Worm (Caenorhabditis elegans) whole organism, L4 larva: ENCODE results near the gene arrd-8.

Source experiments
- F26F4.8 ChIP-seq: fragments of 200-800 bp; sonication (Bioruptor generic); conservative IDR thresholded peaks from 2 replicates; pipeline ENCODE4 v1.3.6; 2022; ENCODE audit warnings: missing genetic modification characterization, missing compliant biosample characterization
- F44E2.7 ChIP-seq: fragments of 200-800 bp; sonication (Bioruptor generic); IDR thresholded peaks from 2 replicates; pipeline ENCODE4 v2.1.2; 2022; ENCODE audit warnings: missing genetic modification characterization, missing compliant biosample characterization
- R02D3.7 ChIP-seq: fragments of 150-350 bp; sonication (generic microtip); optimal IDR thresholded peaks from 3 replicates; lab custom pipeline; 2014; ENCODE audit warnings: missing biosample characterization, missing genetic modification characterization
- T20F7.1 ChIP-seq: fragments of 200-800 bp; sonication (Bioruptor generic); optimal IDR thresholded peaks from 2 replicates; lab custom pipeline; 2018; ENCODE audit warnings: mild to moderate bottlenecking, missing genetic modification characterization, missing compliant biosample characterization
- T26A8.4 ChIP-seq: fragments of 200-800 bp; sonication (Bioruptor generic); IDR thresholded peaks from 2 replicates; pipeline ENCODE4 v1.3.6; 2022; ENCODE audit warnings: missing genetic modification characterization, missing compliant biosample characterization
- Y105C5A.15 ChIP-seq: fragments of 200-800 bp; sonication (Bioruptor generic); IDR thresholded peaks from 2 replicates; pipeline ENCODE4 v1.3.6; 2022; ENCODE audit warnings: missing genetic modification characterization, missing compliant biosample characterization
- Y48G9A.11 ChIP-seq: fragments of 200-800 bp; sonication (Bioruptor generic); IDR thresholded peaks from 2 replicates; pipeline ENCODE4 v1.3.6; 2022; ENCODE audit warnings: missing genetic modification reagents, missing genetic modification characterization, missing compliant biosample characterization
- Y75B8A.6 ChIP-seq: fragments of 200-800 bp; sonication (Bioruptor generic); IDR thresholded peaks from 2 replicates; pipeline ENCODE4 v1.3.6; 2022; ENCODE audit warnings: missing genetic modification reagents, missing genetic modification characterization, missing compliant biosample characterization
- aha-1 ChIP-seq: fragments of 150-350 bp; peaks from one replicate; lab custom pipeline; 2014; ENCODE audit warnings: missing biosample characterization, missing genetic modification characterization
- ama-1 ChIP-seq: fragments of 150-350 bp; optimal IDR thresholded peaks from 2 replicates; lab custom pipeline; 2014; ENCODE audit warnings: inconsistent platforms, mixed read lengths
- arid-1 ChIP-seq: fragments of 200-800 bp; sonication (Bioruptor generic); conservative IDR thresholded peaks from 2 replicates; pipeline ENCODE4 v1.3.6; 2022; ENCODE audit warnings: missing genetic modification reagents, missing genetic modification characterization, missing compliant biosample characterization
- attf-4 ChIP-seq: sonication (generic microtip); optimal IDR thresholded peaks from 3 replicates; lab custom pipeline; 2017; ENCODE audit warnings: missing biosample characterization, missing genetic modification characterization
- ceh-20 ChIP-seq: fragments of 200-800 bp; sonication (Bioruptor generic); IDR thresholded peaks from 2 replicates; pipeline ENCODE4 v1.3.6; 2022; ENCODE audit warnings: missing genetic modification reagents, missing genetic modification characterization, missing compliant biosample characterization
- ceh-28 ChIP-seq: fragments of 150-350 bp; optimal IDR thresholded peaks from 2 replicates; lab custom pipeline; 2014; ENCODE audit warnings: missing biosample characterization, missing genetic modification reagents, missing genetic modification characterization
- ceh-32 ChIP-seq: sonication (generic microtip); optimal IDR thresholded peaks from 2 replicates; lab custom pipeline; 2016; ENCODE audit warnings: mild to moderate bottlenecking, missing genetic modification characterization, missing compliant biosample characterization; ENCODE audit not compliant: poor library complexity
- ceh-44 ChIP-seq: fragments of 200-800 bp; sonication (Bioruptor generic); IDR thresholded peaks from 2 replicates; pipeline ENCODE4 v1.3.6; 2022; ENCODE audit warnings: missing genetic modification reagents, missing genetic modification characterization, missing compliant biosample characterization
- ceh-62 ChIP-seq: sonication (generic microtip); optimal IDR thresholded peaks from 2 replicates; lab custom pipeline; 2017; ENCODE audit warnings: missing biosample characterization, missing genetic modification characterization
- ceh-82 ChIP-seq: sonication (generic microtip); optimal IDR thresholded peaks from 2 replicates; lab custom pipeline; 2017; ENCODE audit warnings: missing biosample characterization, missing genetic modification characterization
- ces-1 ChIP-seq: fragments of 150-350 bp; sonication (generic microtip); optimal IDR thresholded peaks from 4 replicates; lab custom pipeline; 2014; ENCODE audit warnings: missing biosample characterization, missing genetic modification reagents, missing genetic modification characterization
- cey-2 ChIP-seq: sonication (generic microtip); optimal IDR thresholded peaks from 3 replicates; lab custom pipeline; 2017; ENCODE audit warnings: missing genetic modification characterization, mild to moderate bottlenecking, missing compliant biosample characterization, antibody characterized with exemption, borderline replicate concordance; ENCODE audit not compliant: insufficient read depth
- ctbp-1 ChIP-seq: fragments of 200-800 bp; sonication (Bioruptor generic); IDR thresholded peaks from 2 replicates; pipeline ENCODE4 v1.3.6; 2022; ENCODE audit warnings: missing genetic modification reagents, missing genetic modification characterization, missing compliant biosample characterization
- daf-8 ChIP-seq: fragments of 200-800 bp; sonication (Bioruptor generic); IDR thresholded peaks from 2 replicates; pipeline ENCODE4 v1.3.6; 2022; ENCODE audit warnings: missing genetic modification characterization, missing compliant biosample characterization
- dmd-8 ChIP-seq: fragments of 200-800 bp; sonication (Bioruptor generic); IDR thresholded peaks from 2 replicates; pipeline ENCODE4 v1.3.6; 2022; ENCODE audit warnings: missing genetic modification characterization, missing compliant biosample characterization
- dpl-1 ChIP-seq: fragments of 150-350 bp; optimal IDR thresholded peaks from 2 replicates; lab custom pipeline; 2014; ENCODE audit warnings: missing biosample characterization, missing genetic modification reagents, missing genetic modification characterization
- dve-1 ChIP-seq: sonication (generic microtip); optimal IDR thresholded peaks from 2 replicates; lab custom pipeline; 2017; ENCODE audit warnings: antibody characterized with exemption, mild to moderate bottlenecking, missing genetic modification characterization, missing compliant biosample characterization; ENCODE audit not compliant: insufficient read depth
- egl-27 ChIP-seq: sonication (generic microtip); optimal IDR thresholded peaks from 3 replicates; lab custom pipeline; 2017; ENCODE audit warnings: missing biosample characterization, missing genetic modification reagents, missing genetic modification characterization
- egl-43 ChIP-seq: fragments of 200-800 bp; sonication (Bioruptor generic); IDR thresholded peaks from 2 replicates; pipeline ENCODE4 v1.3.6; 2022; ENCODE audit warnings: missing genetic modification reagents, missing genetic modification characterization, missing compliant biosample characterization
- hlh-11 ChIP-seq: fragments of 200-800 bp; sonication (Bioruptor generic); optimal IDR thresholded peaks from 2 replicates; lab custom pipeline; 2018; ENCODE audit warnings: mild to moderate bottlenecking, missing genetic modification characterization, missing compliant biosample characterization
- hlh-30 ChIP-seq: sonication (generic microtip); optimal IDR thresholded peaks from 2 replicates; lab custom pipeline; 2017; ENCODE audit warnings: antibody characterized with exemption, mild to moderate bottlenecking, missing genetic modification characterization, missing compliant biosample characterization; ENCODE audit not compliant: insufficient read depth
- hmg-1.1 ChIP-seq: fragments of 200-800 bp; sonication (Bioruptor generic); IDR thresholded peaks from 2 replicates; pipeline ENCODE4 v1.3.6; 2022; ENCODE audit warnings: missing genetic modification reagents, missing genetic modification characterization, missing compliant biosample characterization
- lin-1 ChIP-seq: fragments of 200-800 bp; sonication (Bioruptor generic); IDR thresholded peaks from 2 replicates; pipeline ENCODE4 v1.3.6; 2022; ENCODE audit warnings: missing genetic modification reagents, missing genetic modification characterization, missing compliant biosample characterization
- lir-3 ChIP-seq: sonication (generic microtip); optimal IDR thresholded peaks from 2 replicates; lab custom pipeline; 2016; ENCODE audit warnings: mild to moderate bottlenecking, missing genetic modification characterization, missing compliant biosample characterization
- lsy-2 ChIP-seq, 2 experiments: fragments of 150-350 bp in 1 of 2; sonication (generic microtip) in 1 of 2; optimal IDR thresholded peaks; 2 replicates each; lab custom pipeline; 2014 to 2017; ENCODE audit warnings: missing biosample characterization in 2 of 2, missing genetic modification characterization in 2 of 2
- madf-5 ChIP-seq, 2 experiments: fragments of 200-800 bp; sonication (Bioruptor generic); IDR thresholded peaks; 2 replicates each; pipeline ENCODE4 v1.3.6; 2022; ENCODE audit warnings: missing compliant biosample characterization in 2 of 2, missing genetic modification characterization in 2 of 2
- mdt-29 ChIP-seq: fragments of 200-800 bp; sonication (Bioruptor generic); IDR thresholded peaks from 2 replicates; pipeline ENCODE4 v1.3.6; 2022; ENCODE audit warnings: missing genetic modification reagents, missing genetic modification characterization, missing compliant biosample characterization
- mep-1 ChIP-seq: fragments of 150-350 bp; sonication (generic microtip); optimal IDR thresholded peaks from 3 replicates; lab custom pipeline; 2014; ENCODE audit warnings: missing biosample characterization, missing genetic modification characterization
- mxl-3 ChIP-seq: fragments of 200-800 bp; sonication (Bioruptor generic); optimal IDR thresholded peaks from 2 replicates; lab custom pipeline; 2018; ENCODE audit warnings: mild to moderate bottlenecking, missing genetic modification characterization, missing compliant biosample characterization
- nhr-10 ChIP-seq: fragments of 150-350 bp; optimal IDR thresholded peaks from 2 replicates; lab custom pipeline; 2014; ENCODE audit warnings: missing biosample characterization, missing genetic modification characterization
- nhr-28 ChIP-seq: fragments of 150-350 bp; optimal IDR thresholded peaks from 2 replicates; lab custom pipeline; 2014; ENCODE audit warnings: missing biosample characterization, missing genetic modification characterization
- nhr-41 ChIP-seq: fragments of 200-800 bp; sonication (Bioruptor generic); IDR thresholded peaks from 2 replicates; pipeline ENCODE4 v1.3.6; 2022; ENCODE audit warnings: missing genetic modification reagents, missing genetic modification characterization, missing compliant biosample characterization
- nhr-6 ChIP-seq: fragments of 150-350 bp; optimal IDR thresholded peaks from 2 replicates; lab custom pipeline; 2014; ENCODE audit warnings: missing biosample characterization, missing genetic modification characterization
- nhr-77 ChIP-seq: fragments of 150-350 bp; optimal IDR thresholded peaks from 2 replicates; lab custom pipeline; 2014; ENCODE audit warnings: missing biosample characterization, missing genetic modification characterization
- pha-4 ChIP-seq, 2 experiments: fragments of 150-350 bp in 1 of 2; fragments of 200-800 bp in 1 of 2; sonication (Bioruptor generic) in 1 of 2; IDR thresholded peaks in 1 of 2; optimal IDR thresholded peaks in 1 of 2; 2 replicates each; pipeline versions ENCODE4 v1.3.6 to Lab custom; 2014 to 2022; ENCODE audit warnings: missing genetic modification characterization in 2 of 2, missing genetic modification reagents in 2 of 2, missing biosample characterization in 1 of 2, missing compliant biosample characterization in 1 of 2
- rbr-2 ChIP-seq: sonication (generic microtip); optimal IDR thresholded peaks from 2 replicates; lab custom pipeline; 2016; ENCODE audit warnings: missing genotype, missing genetic modification characterization, missing compliant biosample characterization
- set-16 ChIP-seq: fragments of 200-800 bp; sonication (Bioruptor generic); IDR thresholded peaks from 2 replicates; pipeline ENCODE4 v1.3.6; 2022; ENCODE audit warnings: missing genetic modification reagents, missing genetic modification characterization, missing compliant biosample characterization
- skn-1 ChIP-seq: fragments of 150-350 bp; optimal IDR thresholded peaks from 2 replicates; lab custom pipeline; 2014; ENCODE audit warnings: missing biosample characterization, missing genetic modification characterization
- snpc-4 ChIP-seq: fragments of 150-350 bp; optimal IDR thresholded peaks from 2 replicates; lab custom pipeline; 2014; ENCODE audit warnings: missing biosample characterization, missing genetic modification characterization
- spr-1 ChIP-seq: sonication (generic microtip); optimal IDR thresholded peaks from 2 replicates; lab custom pipeline; 2016; ENCODE audit warnings: mild to moderate bottlenecking, missing genetic modification characterization, missing compliant biosample characterization
- spr-3 ChIP-seq: fragments of 200-800 bp; sonication (Bioruptor generic); optimal IDR thresholded peaks from 2 replicates; lab custom pipeline; 2018; ENCODE audit warnings: mild to moderate bottlenecking, missing genetic modification characterization, missing compliant biosample characterization
- tag-97 ChIP-seq: fragments of 200-800 bp; sonication (Bioruptor generic); IDR thresholded peaks from 2 replicates; pipeline ENCODE4 v1.3.6; 2022; ENCODE audit warnings: missing genetic modification characterization, missing compliant biosample characterization
- unc-39 ChIP-seq: sonication (generic microtip); optimal IDR thresholded peaks from 2 replicates; lab custom pipeline; 2017; ENCODE audit warnings: missing biosample characterization, missing genetic modification characterization
- zip-2 ChIP-seq: fragments of 150-350 bp; optimal IDR thresholded peaks from 2 replicates; lab custom pipeline; 2014; ENCODE audit warnings: missing biosample characterization, missing genetic modification characterization

The arrd-8 gene

ce11 chrII:12102365-12102764 lies 37.5 kb downstream of the arrd-8 start (continued):
- no peak for TF ChIP-seq nhr-41
- peak; percentile 93 for TF ChIP-seq rbr-2 (tag; lab: Kevin White, UChicago)
- peak; percentile 98 for TF ChIP-seq aha-1
- peak; percentile 70 for TF ChIP-seq set-16 (GFP tag; lab: Robert Waterston, UW)
- 0 out of 2 replicates have a peak, but pooled peaks have one; percentile 44 for TF ChIP-seq ctbp-1 (GFP tag; lab: Robert Waterston, UW)
- TF ChIP-seq mxl-3 (GFP tag; lab: Kevin White, UChicago), result peak; percentile 96
- no peak for TF ChIP-seq ceh-62 (tag; lab: Kevin White, UChicago)
- peak; percentile 89 for TF ChIP-seq spr-1
- TF ChIP-seq snpc-4 (tag; lab: Kevin White, UChicago), result no peak
- TF ChIP-seq mdt-29, result peak; percentile 98
- TF ChIP-seq T20F7.1 (GFP tag; lab: Kevin White, UChicago), result no peak
- peak; percentile 98 for TF ChIP-seq hlh-30 (tag; lab: Kevin White, UChicago)
- peak; percentile 96 for TF ChIP-seq hmg-1.1 (GFP tag; lab: Robert Waterston, UW)
- no peak for TF ChIP-seq F26F4.8 (GFP tag; lab: Robert Waterston, UW)
- TF ChIP-seq cey-2, result peak; percentile 48
- TF ChIP-seq dpl-1, result peak; percentile 80
- TF ChIP-seq hlh-11 (tag; lab: Kevin White, UChicago), result peak; percentile 99
- TF ChIP-seq ceh-28 (tag; lab: Kevin White, UChicago), result peak; percentile 67
- TF ChIP-seq F44E2.7 (GFP tag; lab: Robert Waterston, UW), result no peak; the same call in 1 of the 2 replicates
- TF ChIP-seq nhr-10, result peak; percentile 85
- 0 out of 2 replicates have a peak, but pooled peaks have one; percentile 29 for TF ChIP-seq Y105C5A.15 (GFP tag; lab: Robert Waterston, UW)
- no peak for TF ChIP-seq ceh-82 (tag; lab: Kevin White, UChicago)
- TF ChIP-seq attf-4 (tag; lab: Kevin White, UChicago), result no peak
- TF ChIP-seq daf-8 (GFP tag; lab: Robert Waterston, UW), result no peak
- peak; percentile 81 for TF ChIP-seq arid-1 (GFP tag; lab: Robert Waterston, UW)
- TF ChIP-seq ceh-44 (GFP tag; lab: Robert Waterston, UW), result no peak
- no peak for TF ChIP-seq madf-5 (GFP tag; IDR thresholded peaks at IDR 0.05; lab: Robert Waterston, UW)
- no peak for TF ChIP-seq Y75B8A.6 (GFP tag; lab: Robert Waterston, UW)
- TF ChIP-seq dve-1 (tag; lab: Kevin White, UChicago), result peak; percentile 98
- 0 out of 2 replicates have a peak, but pooled peaks have one; percentile 30 for TF ChIP-seq lin-1 (GFP tag; lab: Robert Waterston, UW)
- no peak for TF ChIP-seq lir-3 (tag; lab: Kevin White, UChicago)
- no peak for TF ChIP-seq ces-1 (GFP tag; lab: Kevin White, UChicago)
- peak; percentile 78 to 93 for TF ChIP-seq lsy-2 (tag; optimal IDR thresholded peaks at IDR 0.05; lab: Kevin White, UChicago)
- TF ChIP-seq dmd-8 (GFP tag; lab: Robert Waterston, UW), result no peak
- no peak for TF ChIP-seq unc-39 (tag; lab: Kevin White, UChicago)
- TF ChIP-seq ceh-32 (tag; lab: Kevin White, UChicago), result no peak
- peak; percentile 94 for TF ChIP-seq mep-1 (tag; lab: Kevin White, UChicago)
- peak; percentile 85 for TF ChIP-seq nhr-28 (tag; lab: Kevin White, UChicago)
- TF ChIP-seq egl-27 (tag; lab: Kevin White, UChicago), result no peak
- no peak for TF ChIP-seq Y48G9A.11
- TF ChIP-seq tag-97, result no peak
- peak; percentile 84 for TF ChIP-seq zip-2
- peak; percentile 77 for TF ChIP-seq ama-1 (lab: Kevin White, UChicago)
- peak; percentile 88 for TF ChIP-seq nhr-77 (tag; lab: Kevin White, UChicago)
- TF ChIP-seq spr-3 (GFP tag; lab: Kevin White, UChicago), result no peak
- TF ChIP-seq pha-4 (GFP tag; IDR thresholded peaks at IDR 0.05; lab: Robert Waterston, UW), result peak; percentile 79
- peak; percentile 86 for TF ChIP-seq pha-4 (tag; optimal IDR thresholded peaks at IDR 0.05; lab: Kevin White, UChicago)
- peak; percentile 92 for TF ChIP-seq ceh-20 (GFP tag; lab: Robert Waterston, UW)
- TF ChIP-seq nhr-6 (tag; lab: Kevin White, UChicago), result peak; percentile 91
- peak; percentile 91 for TF ChIP-seq T26A8.4 (GFP tag; lab: Robert Waterston, UW)
- TF ChIP-seq egl-43, result peak; percentile 77
- TF ChIP-seq R02D3.7 (tag; lab: Kevin White, UChicago), result no peak
- TF ChIP-seq skn-1 (tag; lab: Kevin White, UChicago), result peak; percentile 42
